Fruit fly (Drosophila melanogaster) whole organism, adult: ENCODE results near the gene CG7071.

Experiments
- CG11617 ChIP-seq: fragments of 200-800 bp; sonication (Bioruptor generic); optimal IDR thresholded peaks from 2 replicates; lab custom pipeline; 2017; ENCODE audit warnings: mild to moderate bottlenecking, missing biosample characterization, missing genetic modification reagents, missing genetic modification characterization
- CG14711 ChIP-seq: fragments of 200-800 bp; sonication (Bioruptor generic); optimal IDR thresholded peaks from 2 replicates; lab custom pipeline; 2018; ENCODE audit warnings: missing biosample characterization, mild to moderate bottlenecking, missing genetic modification characterization, moderate library complexity
- CG1620 ChIP-seq: fragments of 200-800 bp; sonication (Bioruptor generic); optimal IDR thresholded peaks from 2 replicates; lab custom pipeline; 2016; ENCODE audit warnings: missing biosample characterization, missing genetic modification characterization
- CG5204 ChIP-seq: fragments of 200-800 bp; sonication (Bioruptor generic); optimal IDR thresholded peaks from 2 replicates; lab custom pipeline; 2016; ENCODE audit warnings: missing biosample characterization, missing genetic modification characterization
- CG7101 ChIP-seq: fragments of 200-800 bp; sonication (Bioruptor generic); optimal IDR thresholded peaks from 2 replicates; lab custom pipeline; 2018; ENCODE audit warnings: missing biosample characterization, mild to moderate bottlenecking, missing genetic modification characterization, moderate library complexity
- Hr96 ChIP-seq: fragments of 200-800 bp; sonication (Bioruptor generic); optimal IDR thresholded peaks from 2 replicates; lab custom pipeline; 2016; ENCODE audit warnings: missing biosample characterization, missing genetic modification characterization
- Mnt ChIP-seq: fragments of 200-800 bp; sonication (Bioruptor generic); optimal IDR thresholded peaks from 2 replicates; lab custom pipeline; 2016; ENCODE audit warnings: missing biosample characterization, mild to moderate bottlenecking, missing genetic modification characterization
- bab1 ChIP-seq: fragments of 200-800 bp; sonication (Bioruptor generic); optimal IDR thresholded peaks from 3 replicates; lab custom pipeline; 2019; ENCODE audit warnings: missing biosample characterization, mild to moderate bottlenecking, missing genetic modification characterization, moderate library complexity
- cic ChIP-seq: fragments of 200-800 bp; sonication (Bioruptor generic); optimal IDR thresholded peaks from 2 replicates; lab custom pipeline; 2017; ENCODE audit warnings: missing biosample characterization, mild to moderate bottlenecking, missing genetic modification characterization, moderate library complexity
- cnc ChIP-seq, 2 experiments: fragments of >200 bp; optimal IDR thresholded peaks; 2 replicates each; lab custom pipeline; 2017
- pad ChIP-seq: fragments of 200-800 bp; sonication (Bioruptor generic); optimal IDR thresholded peaks from 3 replicates; lab custom pipeline; 2017; ENCODE audit warnings: missing biosample characterization, missing genetic modification characterization, mild to moderate bottlenecking, moderate library complexity, missing genetic modification reagents
- toe ChIP-seq: fragments of 200-800 bp; sonication (Bioruptor generic); optimal IDR thresholded peaks from 2 replicates; lab custom pipeline; 2016; ENCODE audit warnings: missing biosample characterization, missing genetic modification characterization

DNA sequence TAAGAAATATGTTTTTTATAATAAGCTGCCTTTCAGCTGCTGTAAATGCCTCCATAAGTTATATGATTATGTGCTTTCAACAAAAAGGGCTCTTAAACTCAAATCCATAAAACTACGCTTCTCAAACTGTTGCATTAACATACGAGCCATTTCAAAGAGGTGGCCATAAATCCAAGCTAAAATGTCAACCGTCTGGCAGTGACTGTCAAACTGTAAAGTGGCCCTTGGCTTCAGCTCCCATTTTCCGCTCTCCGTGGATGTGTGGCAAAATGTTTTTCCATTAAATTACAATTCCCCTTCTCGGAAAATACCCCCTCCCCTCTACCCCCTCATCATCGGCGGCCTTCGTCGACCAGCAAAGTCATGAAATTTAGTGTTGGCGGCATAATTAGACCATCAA, 19.7 kb upstream of the CG7071 start:
- TF ChIP-seq bab1 (GFP tag; lab: Kevin White, UChicago) (no peak), CG7101 (no peak), Mnt (GFP tag; lab: Kevin White, UChicago) (no peak), pad (no peak), cnc (optimal IDR thresholded peaks at IDR 0.05; lab: Kevin White, UChicago) (no peak), Hr96 (no peak), CG5204 (no peak), CG14711 (no peak), CG11617 (GFP tag; lab: Kevin White, UChicago) (no peak), toe (GFP tag; lab: Kevin White, UChicago) (no peak), cic (GFP tag; lab: Kevin White, UChicago) (no peak), CG1620 (GFP tag; lab: Kevin White, UChicago) (no peak)
